Fruit fly (Drosophila melanogaster): ENCODE measurements around the gene Plc21C.

Plc21C gene

DNA sequence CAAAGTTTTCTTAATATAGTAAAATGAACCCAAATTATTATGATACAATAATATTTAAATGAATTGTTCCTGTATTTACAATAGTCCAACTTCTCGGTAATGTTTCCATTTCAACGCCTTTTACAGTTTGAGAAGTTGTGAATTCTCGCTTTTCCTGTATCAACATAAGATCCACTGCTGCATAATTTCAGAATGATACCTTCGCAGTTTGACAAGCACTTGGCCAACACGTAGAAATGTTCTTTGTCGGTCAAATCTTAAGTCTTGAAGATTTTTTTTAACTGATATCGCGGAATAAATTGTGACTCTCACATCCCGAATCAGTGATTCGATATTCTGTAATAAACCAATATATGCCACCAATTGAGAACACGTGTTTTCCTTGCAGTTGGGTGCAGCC, 41.9 kb downstream of the Plc21C start:
- TF ChIP-seq h (optimal IDR thresholded peaks at IDR 0.05) (no peak), psq (optimal IDR thresholded peaks at IDR 0.05) (no peak), Sin3A (optimal IDR thresholded peaks at IDR 0.05) (no peak), ttk (optimal IDR thresholded peaks at IDR 0.05) (no peak), insv (optimal IDR thresholded peaks at IDR 0.05) (no peak), Myc (optimal IDR thresholded peaks at IDR 0.05) (no peak)

DNA sequence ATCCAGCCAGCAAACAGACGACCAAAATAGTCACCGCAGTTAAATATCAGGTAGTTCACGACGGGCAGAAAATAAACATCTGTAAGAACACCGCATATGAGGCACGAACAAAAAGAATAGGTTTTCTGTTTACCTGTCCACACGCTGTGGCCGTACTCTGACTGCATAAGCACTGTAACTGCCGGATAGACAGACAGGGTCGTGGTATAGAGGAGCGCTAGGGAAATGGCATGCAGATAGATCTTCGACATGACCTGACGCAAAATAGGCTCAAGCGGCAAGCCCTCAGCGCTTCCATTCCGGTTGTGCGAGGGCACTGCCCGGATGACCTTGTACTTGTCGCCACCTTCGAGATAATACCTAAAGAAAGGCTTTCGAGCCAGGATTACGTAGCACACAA, 50.5 kb downstream of the Plc21C start:
- TF ChIP-seq insv (optimal IDR thresholded peaks at IDR 0.05) (no peak), psq (optimal IDR thresholded peaks at IDR 0.05) (no peak), Sin3A (optimal IDR thresholded peaks at IDR 0.05) (no peak), Myc (optimal IDR thresholded peaks at IDR 0.05) (no peak), h (optimal IDR thresholded peaks at IDR 0.05) (no peak), ttk (optimal IDR thresholded peaks at IDR 0.05) (no peak)

DNA sequence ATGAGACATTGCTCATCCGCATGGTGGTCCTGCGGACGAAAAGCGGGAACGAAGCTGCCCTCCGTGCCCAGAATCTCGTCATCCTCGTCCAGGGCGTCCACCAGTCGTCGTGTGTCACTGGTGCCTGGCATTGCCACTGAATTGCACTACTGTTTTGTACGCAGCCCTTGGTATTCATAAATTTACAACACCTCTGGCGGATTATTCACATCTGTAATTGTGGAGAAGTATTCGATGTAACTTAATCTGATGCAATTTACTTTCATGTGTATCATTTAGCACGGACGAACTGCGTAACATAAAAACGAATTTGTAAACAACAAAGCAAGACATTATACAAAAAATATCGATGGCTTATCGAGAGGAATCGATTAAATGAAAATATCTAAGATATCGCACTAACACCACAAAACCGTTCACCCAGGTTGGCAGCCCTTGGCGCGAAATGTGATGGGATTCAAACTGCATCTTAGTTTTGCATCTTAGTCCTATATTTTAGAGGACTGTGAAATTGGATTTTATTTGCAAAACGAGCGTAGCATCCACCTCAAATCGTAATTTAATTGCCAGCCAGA, 51.9 kb downstream of the Plc21C start, which contains the start of gene Ent1:
Gene Ent1 (minus strand): TSS at position 319 of the 575 bp plus-strand sequence.
- no peak for TF ChIP-seq Myc (optimal IDR thresholded peaks at IDR 0.05)
- TF ChIP-seq ttk (optimal IDR thresholded peaks at IDR 0.05) = no peak
- TF ChIP-seq insv (optimal IDR thresholded peaks at IDR 0.05) = no peak
- TF ChIP-seq Sin3A (optimal IDR thresholded peaks at IDR 0.05) = no peak
- TF ChIP-seq h (optimal IDR thresholded peaks at IDR 0.05) = no peak
- no peak for TF ChIP-seq psq (optimal IDR thresholded peaks at IDR 0.05)

DNA sequence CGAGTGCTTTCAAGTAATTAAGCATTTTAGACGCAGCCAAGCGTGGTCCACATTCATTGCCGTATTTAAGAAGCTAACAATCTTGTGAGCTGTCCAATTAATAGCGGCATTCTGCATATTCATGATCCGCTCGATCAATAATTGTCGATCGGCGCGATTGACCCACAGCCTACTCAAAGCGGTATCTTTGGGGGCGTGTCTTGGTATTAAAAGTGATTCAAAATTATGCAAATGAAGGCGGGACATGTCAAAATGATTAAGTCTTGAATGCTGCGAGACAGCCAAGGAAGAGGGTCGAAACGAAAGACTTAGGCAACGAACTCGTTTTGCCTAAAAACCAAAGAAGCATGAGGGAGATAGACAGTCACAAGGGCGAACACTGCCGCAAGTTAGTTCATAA, 61.1 kb downstream of the Plc21C start:
- TF ChIP-seq Sin3A (optimal IDR thresholded peaks at IDR 0.05) = no peak
- TF ChIP-seq h (optimal IDR thresholded peaks at IDR 0.05) = no peak
- no peak for TF ChIP-seq Myc (optimal IDR thresholded peaks at IDR 0.05)
- TF ChIP-seq psq (optimal IDR thresholded peaks at IDR 0.05) = no peak
- TF ChIP-seq insv (optimal IDR thresholded peaks at IDR 0.05) = no peak
- no peak for TF ChIP-seq ttk (optimal IDR thresholded peaks at IDR 0.05)

DNA sequence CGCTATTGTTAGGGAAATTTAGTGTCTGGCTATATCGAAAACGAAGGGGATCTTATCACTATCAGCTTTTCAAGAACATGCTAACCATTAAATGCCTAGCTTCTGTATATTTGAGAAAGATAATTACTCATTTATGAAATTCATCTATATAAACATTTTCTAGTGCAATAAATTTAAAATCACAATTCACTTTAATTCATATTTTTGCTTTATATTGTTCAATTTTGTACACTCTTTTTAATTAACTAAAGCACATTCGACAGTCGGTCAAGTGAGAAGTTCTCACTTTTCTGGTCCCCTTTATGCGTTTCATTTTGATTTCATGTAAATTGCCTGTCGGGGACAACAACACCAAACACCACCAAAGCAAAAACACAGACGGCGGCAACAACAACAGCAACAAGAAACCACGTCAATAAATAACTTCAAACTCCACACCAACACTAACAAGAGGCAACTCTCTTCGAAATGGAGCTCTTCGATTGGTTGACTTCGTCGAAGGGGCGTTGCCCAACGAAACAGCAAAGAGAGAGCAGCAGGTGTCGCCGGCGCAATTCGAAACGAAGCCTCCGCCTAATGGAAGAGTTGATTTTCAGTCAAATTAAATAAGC, 62.8 kb downstream of the Plc21C start:
- TF ChIP-seq Sin3A (optimal IDR thresholded peaks at IDR 0.05) (no peak), ttk (optimal IDR thresholded peaks at IDR 0.05) (no peak), psq (optimal IDR thresholded peaks at IDR 0.05) (no peak), insv (optimal IDR thresholded peaks at IDR 0.05) (no peak), h (optimal IDR thresholded peaks at IDR 0.05) (no peak)

DNA sequence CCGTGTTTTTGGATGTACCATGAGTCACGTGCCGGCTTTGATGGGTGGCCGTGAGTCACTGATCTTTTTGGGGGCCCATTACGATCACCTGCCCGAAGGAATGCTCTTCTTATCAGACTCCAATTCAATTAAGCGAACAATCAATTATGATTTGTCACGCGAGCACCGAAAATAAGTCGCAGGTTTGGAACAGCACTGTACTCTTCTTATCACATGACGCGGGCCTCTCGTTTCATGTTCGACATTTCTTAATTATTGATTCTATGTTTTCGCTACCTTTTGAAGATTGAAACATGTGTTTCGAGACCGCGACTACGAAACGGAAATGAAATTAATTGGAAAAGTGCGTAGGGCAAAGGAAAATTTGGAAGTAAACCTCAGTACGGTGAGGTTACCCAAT, 64.1 kb downstream of the Plc21C start:
- TF ChIP-seq insv (optimal IDR thresholded peaks at IDR 0.05) (no peak), Myc (optimal IDR thresholded peaks at IDR 0.05) (no peak), ttk (optimal IDR thresholded peaks at IDR 0.05) (no peak), Sin3A (optimal IDR thresholded peaks at IDR 0.05) (no peak), h (optimal IDR thresholded peaks at IDR 0.05) (no peak), psq (optimal IDR thresholded peaks at IDR 0.05) (no peak)

DNA sequence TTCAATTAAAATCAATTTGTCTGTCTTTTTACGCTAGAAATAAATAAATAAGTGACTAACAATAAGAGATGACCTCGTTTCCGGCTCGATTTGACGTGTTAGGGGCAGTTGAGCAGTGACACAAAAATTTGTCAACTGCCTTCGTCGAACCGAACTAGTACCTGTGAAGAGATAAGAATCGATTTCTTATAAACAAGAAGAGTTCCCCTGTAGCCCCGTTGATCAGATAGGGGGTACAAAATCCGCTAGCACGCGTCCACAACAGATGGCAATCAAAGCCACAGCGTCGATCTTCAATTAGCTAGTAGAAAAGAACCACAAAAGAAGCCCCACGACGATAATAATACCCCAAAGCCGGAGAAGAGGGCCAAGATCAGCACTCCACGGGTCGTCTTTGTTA, 66.0 kb downstream of the Plc21C start:
- TF ChIP-seq ttk (optimal IDR thresholded peaks at IDR 0.05) = no peak

DNA sequence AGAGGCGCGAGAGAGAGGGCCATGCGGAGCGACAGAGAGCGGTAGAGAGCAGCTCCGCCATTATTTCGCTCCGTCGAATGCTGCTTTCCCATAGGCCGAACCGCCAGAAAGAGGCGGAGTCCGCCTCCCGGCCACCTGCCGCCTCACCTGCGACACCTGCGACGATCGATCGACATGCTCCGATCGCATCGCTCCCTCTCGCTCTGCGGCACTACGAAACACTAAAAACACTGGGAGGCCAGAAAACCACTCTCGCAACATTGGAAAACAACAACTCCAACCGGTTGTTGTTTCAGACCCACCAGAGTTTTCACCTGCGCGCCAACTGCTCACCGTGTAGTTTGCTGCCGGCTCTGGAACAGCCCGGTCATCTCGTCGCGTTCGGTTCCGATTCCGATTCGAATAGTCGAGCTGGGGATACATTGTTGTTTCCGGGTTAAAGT, 72.1 kb downstream of the Plc21C start, which contains the start of gene al:
Gene al (plus strand): TSS at position 333 of the 443 bp plus-strand sequence.
- TF ChIP-seq h (optimal IDR thresholded peaks at IDR 0.05) (no peak), insv (optimal IDR thresholded peaks at IDR 0.05) (no peak), Myc (optimal IDR thresholded peaks at IDR 0.05) (no peak)

DNA sequence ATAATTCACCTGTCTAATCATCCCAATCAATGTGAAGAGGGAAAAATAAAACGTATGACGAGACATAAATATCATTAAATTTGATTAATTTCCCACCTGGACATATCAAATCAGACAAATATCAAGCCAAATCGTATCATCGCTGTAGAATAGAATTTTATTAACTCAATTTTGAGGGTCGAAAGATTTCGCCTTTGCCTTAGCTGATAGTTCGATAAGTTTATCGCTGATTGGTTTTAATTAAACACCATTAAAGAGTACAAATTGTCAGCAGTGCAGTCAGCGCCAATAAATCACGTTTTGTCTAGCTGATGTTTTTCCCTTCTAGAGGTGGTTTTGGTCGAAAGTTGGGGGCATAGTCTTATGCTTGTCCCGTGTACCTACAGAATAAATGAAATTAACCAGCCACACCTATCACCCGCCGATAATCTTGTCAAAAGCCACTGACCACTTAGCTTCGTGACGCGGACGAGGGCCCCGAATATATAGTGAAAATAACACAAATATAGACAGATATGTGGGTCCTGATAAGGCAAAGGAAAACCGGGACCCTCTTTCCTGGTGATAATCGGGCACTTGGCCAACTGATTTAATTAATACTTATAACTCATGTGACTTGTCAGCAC, 73.2 kb downstream of the Plc21C start:
- TF ChIP-seq h (optimal IDR thresholded peaks at IDR 0.05) = no peak
- no peak for TF ChIP-seq insv (optimal IDR thresholded peaks at IDR 0.05)
- no peak for TF ChIP-seq psq (optimal IDR thresholded peaks at IDR 0.05)
- no peak for TF ChIP-seq ttk (optimal IDR thresholded peaks at IDR 0.05)
- TF ChIP-seq Myc (optimal IDR thresholded peaks at IDR 0.05) = no peak
- TF ChIP-seq Sin3A (optimal IDR thresholded peaks at IDR 0.05) = no peak

DNA sequence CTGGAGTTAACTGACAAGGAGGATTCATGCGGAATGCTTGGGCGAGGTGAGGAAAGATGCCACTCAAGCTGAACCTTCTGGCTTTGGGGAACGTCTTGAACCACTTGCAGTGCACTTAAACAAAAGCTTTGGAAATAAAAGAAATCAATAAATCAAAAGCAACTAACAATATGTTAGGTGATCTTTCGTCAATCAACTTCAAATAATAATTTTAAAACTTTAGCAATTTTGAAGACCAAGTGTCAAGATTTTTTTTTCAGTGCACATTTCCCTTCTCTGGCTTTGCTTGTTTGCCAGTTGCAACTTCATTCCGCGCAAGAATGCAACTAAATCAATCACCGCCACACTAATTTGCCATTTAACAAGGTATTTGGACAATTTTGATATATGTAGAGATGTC, 77.1 kb downstream of the Plc21C start:
- TF ChIP-seq insv (optimal IDR thresholded peaks at IDR 0.05) (no peak), Myc (optimal IDR thresholded peaks at IDR 0.05) (no peak), psq (optimal IDR thresholded peaks at IDR 0.05) (no peak), Sin3A (optimal IDR thresholded peaks at IDR 0.05) (no peak), h (optimal IDR thresholded peaks at IDR 0.05) (no peak), ttk (optimal IDR thresholded peaks at IDR 0.05) (no peak)

DNA sequence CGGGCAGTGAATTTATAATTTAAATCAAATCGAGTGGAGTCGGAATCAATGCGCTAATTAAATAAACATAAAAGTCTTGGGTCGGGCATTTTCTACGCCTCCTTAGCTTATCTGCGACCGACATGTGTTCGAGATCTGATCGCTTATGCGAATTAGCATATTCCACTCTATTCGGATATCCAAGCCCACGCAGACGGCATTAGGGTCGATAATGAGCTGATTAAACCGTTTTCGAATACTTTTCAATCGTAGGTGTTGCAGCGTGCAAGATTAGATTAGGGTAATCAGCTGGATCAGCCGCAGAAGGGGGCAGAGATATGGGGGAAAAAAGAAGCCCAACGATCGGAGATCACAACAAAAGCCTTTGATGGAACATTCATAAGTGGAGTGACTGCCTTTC, 84.8 kb downstream of the Plc21C start:
- TF ChIP-seq h (optimal IDR thresholded peaks at IDR 0.05) (no peak), Sin3A (optimal IDR thresholded peaks at IDR 0.05) (no peak), insv (optimal IDR thresholded peaks at IDR 0.05) (no peak), ttk (optimal IDR thresholded peaks at IDR 0.05) (no peak), psq (optimal IDR thresholded peaks at IDR 0.05) (no peak), Myc (optimal IDR thresholded peaks at IDR 0.05) (no peak)

DNA sequence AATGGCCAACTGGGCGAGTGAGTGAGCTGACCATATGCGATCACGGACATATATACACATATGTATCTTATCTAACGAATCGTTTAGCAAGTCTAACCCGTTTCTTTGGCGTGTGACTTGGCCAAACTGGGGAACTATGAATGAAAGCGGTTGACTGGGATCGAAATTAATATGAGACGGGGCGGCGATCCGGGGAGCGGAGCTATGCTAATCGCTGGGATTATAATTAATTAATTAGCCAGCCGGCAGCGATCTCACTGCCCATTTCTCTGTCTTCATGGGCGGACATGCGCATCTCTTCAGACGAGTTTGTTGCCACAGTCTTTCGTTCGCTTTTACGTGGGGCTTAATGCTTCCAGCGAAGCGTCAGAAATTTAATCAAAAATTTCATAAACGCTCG, 86.8 kb downstream of the Plc21C start:
- TF ChIP-seq Myc (optimal IDR thresholded peaks at IDR 0.05) = no peak
